Fruit fly (Drosophila melanogaster) whole organism, prepupa: Measurements from ENCODE around the gene Cad99C.

Experiments
- Blimp-1 ChIP-seq: fragments of 200-800 bp; sonication (Bioruptor generic); optimal IDR thresholded peaks from 3 replicates; lab custom pipeline; 2017; ENCODE audit warnings: missing biosample characterization, missing genetic modification characterization, mild to moderate bottlenecking, moderate library complexity, missing genetic modification reagents
- CG10631 ChIP-seq: fragments of 200-800 bp; sonication (Bioruptor generic); optimal IDR thresholded peaks from 2 replicates; lab custom pipeline; 2016; ENCODE audit warnings: missing biosample characterization, missing genetic modification characterization
- CG10669 ChIP-seq: fragments of 200-800 bp; sonication (Bioruptor generic); optimal IDR thresholded peaks from 3 replicates; lab custom pipeline; 2018; ENCODE audit warnings: missing biosample characterization, mild to moderate bottlenecking, missing genetic modification characterization, moderate library complexity
- CG11294 ChIP-seq: fragments of 200-800 bp; sonication (Bioruptor generic); IDR thresholded peaks from 2 replicates; pipeline ENCODE4 v1.3.6; 2022; ENCODE audit warnings: missing biosample characterization, missing genetic modification characterization
- CG11762 ChIP-seq: fragments of 200-800 bp; sonication (Bioruptor generic); optimal IDR thresholded peaks from 3 replicates; lab custom pipeline; 2016; ENCODE audit warnings: missing biosample characterization, missing genetic modification characterization; ENCODE audit not compliant: insufficient read depth
- CG15336 ChIP-seq: fragments of 200-800 bp; sonication (Bioruptor generic); IDR thresholded peaks from 2 replicates; pipeline ENCODE4 v1.3.6; 2022; ENCODE audit warnings: missing biosample characterization, missing genetic modification characterization
- CG1621 ChIP-seq: fragments of 200-800 bp; sonication (Bioruptor generic); optimal IDR thresholded peaks from 3 replicates; lab custom pipeline; 2018; ENCODE audit warnings: missing biosample characterization, mild to moderate bottlenecking, missing genetic modification characterization
- CG16779 ChIP-seq: fragments of 200-800 bp; sonication (Bioruptor generic); optimal IDR thresholded peaks from 3 replicates; lab custom pipeline; 2017; ENCODE audit warnings: missing biosample characterization, mild to moderate bottlenecking, missing genetic modification characterization
- CG31627 ChIP-seq: fragments of 200-800 bp; sonication (Bioruptor generic); optimal IDR thresholded peaks from 3 replicates; lab custom pipeline; 2016; ENCODE audit warnings: missing biosample characterization, missing genetic modification characterization
- CG32006 ChIP-seq: fragments of 200-800 bp; sonication (Bioruptor generic); optimal IDR thresholded peaks from 3 replicates; lab custom pipeline; 2017; ENCODE audit warnings: missing biosample characterization, mild to moderate bottlenecking, missing genetic modification characterization
- CG34406 ChIP-seq: fragments of 200-800 bp; sonication (Bioruptor generic); optimal IDR thresholded peaks from 3 replicates; lab custom pipeline; 2016; ENCODE audit warnings: missing biosample characterization, missing genetic modification characterization
- CG3919 ChIP-seq: fragments of 200-800 bp; sonication (Bioruptor generic); optimal IDR thresholded peaks from 3 replicates; lab custom pipeline; 2016; ENCODE audit warnings: missing biosample characterization, missing genetic modification characterization
- CG6163 ChIP-seq: fragments of 200-800 bp; sonication (Bioruptor generic); IDR thresholded peaks from 3 replicates; pipeline ENCODE4 v1.3.6; 2022; ENCODE audit warnings: missing biosample characterization, missing genetic modification characterization
- CG6276 ChIP-seq: fragments of 200-800 bp; sonication (Bioruptor generic); optimal IDR thresholded peaks from 2 replicates; lab custom pipeline; 2017; ENCODE audit warnings: missing biosample characterization, mild to moderate bottlenecking, missing genetic modification characterization
- CG6792 ChIP-seq: fragments of 200-800 bp; sonication (Bioruptor generic); optimal IDR thresholded peaks from 3 replicates; lab custom pipeline; 2016; ENCODE audit warnings: missing biosample characterization, missing genetic modification characterization
- CG6854 ChIP-seq: fragments of 200-800 bp; sonication (Bioruptor generic); optimal IDR thresholded peaks from 2 replicates; lab custom pipeline; 2017; ENCODE audit warnings: missing biosample characterization, mild to moderate bottlenecking, missing genetic modification characterization
- CG7368 ChIP-seq: fragments of 200-800 bp; sonication (Bioruptor generic); optimal IDR thresholded peaks from 3 replicates; lab custom pipeline; 2016; ENCODE audit warnings: missing biosample characterization, missing genetic modification characterization
- CG8119 ChIP-seq: fragments of 200-800 bp; sonication (Bioruptor generic); IDR thresholded peaks from 3 replicates; pipeline ENCODE4 v1.3.6; 2022; ENCODE audit warnings: missing biosample characterization, missing genetic modification characterization
- CG8319 ChIP-seq: fragments of 200-800 bp; sonication (Bioruptor generic); optimal IDR thresholded peaks from 3 replicates; lab custom pipeline; 2016; ENCODE audit warnings: missing biosample characterization, missing genetic modification characterization
- CG8632 ChIP-seq: fragments of 200-800 bp; sonication (Bioruptor generic); optimal IDR thresholded peaks from 3 replicates; lab custom pipeline; 2016; ENCODE audit warnings: missing biosample characterization, missing genetic modification characterization
- CG9139 ChIP-seq: fragments of 200-800 bp; sonication (Bioruptor generic); optimal IDR thresholded peaks from 3 replicates; lab custom pipeline; 2017; ENCODE audit warnings: missing biosample characterization, mild to moderate bottlenecking, missing genetic modification characterization
- Eip75B ChIP-seq: fragments of 200-800 bp; sonication (Bioruptor generic); optimal IDR thresholded peaks from 3 replicates; lab custom pipeline; 2016; ENCODE audit warnings: missing biosample characterization, missing genetic modification characterization
- Eip78C ChIP-seq: fragments of 200-800 bp; sonication (Bioruptor generic); peaks from one replicate; lab custom pipeline; 2016; ENCODE audit warnings: missing biosample characterization, missing genetic modification characterization
- Eip93F ChIP-seq: fragments of 200-800 bp; sonication (Bioruptor generic); optimal IDR thresholded peaks from 2 replicates; lab custom pipeline; 2016; ENCODE audit warnings: missing biosample characterization, mild to moderate bottlenecking, missing genetic modification characterization
- Ets21C ChIP-seq: fragments of 200-800 bp; sonication (Bioruptor generic); optimal IDR thresholded peaks from 3 replicates; lab custom pipeline; 2016; ENCODE audit warnings: missing biosample characterization, missing genetic modification characterization
- Ets96B ChIP-seq: fragments of 200-800 bp; optimal IDR thresholded peaks from 2 replicates; lab custom pipeline; 2019; ENCODE audit warnings: missing biosample characterization, mild to moderate bottlenecking, missing genetic modification characterization, moderate library complexity
- Gug ChIP-seq: fragments of 200-800 bp; sonication (Bioruptor generic); IDR thresholded peaks from 2 replicates; pipeline ENCODE4 v1.3.6; 2022; ENCODE audit warnings: missing biosample characterization, missing genetic modification characterization
- Hr38 ChIP-seq: sonication (Bioruptor generic); optimal IDR thresholded peaks from 2 replicates; lab custom pipeline; 2016; ENCODE audit warnings: missing biosample characterization, missing genetic modification characterization
- Hr39 ChIP-seq: fragments of 200-800 bp; sonication (Bioruptor generic); optimal IDR thresholded peaks from 2 replicates; lab custom pipeline; 2016; ENCODE audit warnings: missing biosample characterization, missing genetic modification characterization
- Lpt ChIP-seq: fragments of 200-800 bp; sonication (Bioruptor generic); optimal IDR thresholded peaks from 3 replicates; lab custom pipeline; 2016; ENCODE audit warnings: missing biosample characterization, missing genetic modification characterization
- Met ChIP-seq: fragments of 200-800 bp; sonication (Bioruptor generic); optimal IDR thresholded peaks from 3 replicates; lab custom pipeline; 2016; ENCODE audit warnings: missing biosample characterization, missing genetic modification characterization
- Smox ChIP-seq: fragments of 200-800 bp; sonication (Bioruptor generic); optimal IDR thresholded peaks from 3 replicates; lab custom pipeline; 2016; ENCODE audit warnings: missing biosample characterization, missing genetic modification characterization
- Sox14 ChIP-seq: fragments of 200-800 bp; sonication (Bioruptor generic); optimal IDR thresholded peaks from 3 replicates; lab custom pipeline; 2016; ENCODE audit warnings: missing biosample characterization, missing genetic modification characterization
- Sox15 ChIP-seq: fragments of 200-800 bp; sonication (Bioruptor generic); optimal IDR thresholded peaks from 3 replicates; lab custom pipeline; 2016; ENCODE audit warnings: missing biosample characterization, missing genetic modification characterization
- achi ChIP-seq: fragments of 200-800 bp; sonication (Bioruptor generic); optimal IDR thresholded peaks from 3 replicates; lab custom pipeline; 2016; ENCODE audit warnings: missing biosample characterization, missing genetic modification characterization
- acj6 ChIP-seq: fragments of 200-800 bp; sonication (Bioruptor generic); optimal IDR thresholded peaks from 3 replicates; lab custom pipeline; 2016; ENCODE audit warnings: missing biosample characterization, missing genetic modification characterization
- dsx ChIP-seq: fragments of 200-800 bp; optimal IDR thresholded peaks from 3 replicates; lab custom pipeline; 2019; ENCODE audit warnings: missing biosample characterization, mild to moderate bottlenecking, missing genetic modification characterization, moderate library complexity; ENCODE audit not compliant: poor library complexity, severe bottlenecking
- esn ChIP-seq: fragments of 200-800 bp; sonication (Bioruptor generic); optimal IDR thresholded peaks from 2 replicates; lab custom pipeline; 2016; ENCODE audit warnings: missing biosample characterization, mild to moderate bottlenecking, missing genetic modification characterization, moderate library complexity
- fd59A ChIP-seq: fragments of 200-800 bp; sonication (Bioruptor generic); optimal IDR thresholded peaks from 2 replicates; lab custom pipeline; 2017; ENCODE audit warnings: missing biosample characterization, mild to moderate bottlenecking, missing genetic modification characterization, missing genetic modification reagents
- fkh ChIP-seq: fragments of 200-800 bp; sonication (Bioruptor generic); optimal IDR thresholded peaks from 3 replicates; lab custom pipeline; 2017; ENCODE audit warnings: missing biosample characterization, mild to moderate bottlenecking, missing genetic modification characterization, moderate library complexity
- net ChIP-seq: fragments of 200-800 bp; sonication (Bioruptor generic); optimal IDR thresholded peaks from 3 replicates; lab custom pipeline; 2016; ENCODE audit warnings: missing biosample characterization, missing genetic modification characterization
- salr ChIP-seq, 2 experiments: fragments of 200-800 bp; sonication (Bioruptor generic); optimal IDR thresholded peaks; 3 replicates each; lab custom pipeline; 2016 to 2018; ENCODE audit warnings: missing biosample characterization in 2 of 2, missing genetic modification characterization in 2 of 2, mild to moderate bottlenecking in 1 of 2
- spab ChIP-seq: fragments of 200-800 bp; sonication (Bioruptor generic); optimal IDR thresholded peaks from 2 replicates; lab custom pipeline; 2017; ENCODE audit warnings: missing biosample characterization, mild to moderate bottlenecking, missing genetic modification characterization, missing genetic modification reagents
- ss ChIP-seq, 2 experiments: fragments of 200-800 bp; sonication (Bioruptor generic); optimal IDR thresholded peaks; 2 replicates in 1 of 2; 3 replicates in 1 of 2; lab custom pipeline; 2017 to 2018; ENCODE audit warnings: mild to moderate bottlenecking in 2 of 2, missing biosample characterization in 2 of 2, missing genetic modification characterization in 2 of 2, moderate library complexity in 1 of 2
- topi ChIP-seq: fragments of 200-800 bp; sonication (Bioruptor generic); optimal IDR thresholded peaks from 3 replicates; lab custom pipeline; 2016; ENCODE audit warnings: missing biosample characterization, missing genetic modification characterization
- vri ChIP-seq: fragments of 200-800 bp; sonication (Bioruptor generic); optimal IDR thresholded peaks from 3 replicates; lab custom pipeline; 2016; ENCODE audit warnings: missing biosample characterization, mild to moderate bottlenecking, missing genetic modification characterization

Gene Cad99C

dm6 chr3R:29868676-29869349 lies 27.4 kb downstream of the Cad99C start, which contains the start of gene Zip99C (continued):
- TF ChIP-seq salr (GFP tag; optimal IDR thresholded peaks at IDR 0.05; lab: Kevin White, UChicago) (no peak), Ets96B (tag; lab: Kevin White, UChicago) (no peak), CG10669 (GFP tag; lab: Kevin White, UChicago) (no peak), CG9139 (no peak), CG6854 (GFP tag; lab: Kevin White, UChicago) (no peak), CG31627 (GFP tag; lab: Kevin White, UChicago) (peak; percentile 31), CG8119 (GFP tag; lab: Robert Waterston, UW) (no peak), CG7368 (GFP tag; lab: Kevin White, UChicago) (no peak)

- TF ChIP-seq Eip78C (peak; percentile 46), Hr38 (GFP tag; lab: Kevin White, UChicago) (no peak)
Measured at dm6 chr3R:29869350-29869688, 27.9 kb downstream of the Cad99C start, which contains the start of gene CG34133. Gene CG34133, plus strand, starts transcription at chr3R:29869365.

- peak; percentile 71 for TF ChIP-seq Sox14 (GFP tag; lab: Kevin White, UChicago)
- TF ChIP-seq net (GFP tag; lab: Kevin White, UChicago), result peak; percentile 80
- peak; percentile 79 for TF ChIP-seq Met
- peak; percentile 79 for TF ChIP-seq CG11762 (GFP tag; lab: Kevin White, UChicago)
- TF ChIP-seq Blimp-1 (GFP tag; lab: Kevin White, UChicago), result peak; percentile 7
- peak; percentile 84 for TF ChIP-seq CG6276 (GFP tag; lab: Kevin White, UChicago)
- TF ChIP-seq CG1621 (tag; lab: Kevin White, UChicago), result peak; percentile 66
- no peak; the same call in 1 of the 2 replicates for TF ChIP-seq CG11294 (GFP tag; lab: Robert Waterston, UW)
- TF ChIP-seq Sox15 (GFP tag; lab: Kevin White, UChicago), result peak; percentile 57
- TF ChIP-seq CG15336 (GFP tag; lab: Robert Waterston, UW), result peak; percentile 84
- TF ChIP-seq Eip75B (GFP tag; lab: Kevin White, UChicago), result peak; percentile 75
- TF ChIP-seq CG6854 (GFP tag; lab: Kevin White, UChicago), result no peak
- peak; percentile 87 for TF ChIP-seq CG32006
- peak; percentile 56 for TF ChIP-seq CG16779
- peak; percentile 66 for TF ChIP-seq CG8632
- TF ChIP-seq CG6792 (GFP tag; lab: Kevin White, UChicago), result peak; percentile 71
- TF ChIP-seq vri (GFP tag; lab: Kevin White, UChicago), result peak; percentile 21
- TF ChIP-seq Ets96B (tag; lab: Kevin White, UChicago), result peak; percentile 72
- TF ChIP-seq CG6163 (GFP tag; lab: Robert Waterston, UW), result peak; percentile 73
- TF ChIP-seq Eip93F, result no peak
- TF ChIP-seq ss (GFP tag; optimal IDR thresholded peaks at IDR 0.05; lab: Kevin White, UChicago), result peak; percentile 24 to 76
- TF ChIP-seq achi, result peak; percentile 75
- TF ChIP-seq Lpt (GFP tag; lab: Kevin White, UChicago), result peak; percentile 59
- TF ChIP-seq salr (GFP tag; optimal IDR thresholded peaks at IDR 0.05; lab: Kevin White, UChicago), result peak; percentile 26 to 84
- peak; percentile 56 for TF ChIP-seq spab (GFP tag; lab: Kevin White, UChicago)
- TF ChIP-seq fd59A, result peak; percentile 65
- TF ChIP-seq Hr39 (GFP tag; lab: Kevin White, UChicago), result peak; percentile 68
- TF ChIP-seq dsx (GFP tag; lab: Kevin White, UChicago), result peak; percentile 21
- TF ChIP-seq fkh (GFP tag; lab: Kevin White, UChicago), result no peak
- peak; percentile 67 for TF ChIP-seq CG10669 (GFP tag; lab: Kevin White, UChicago)
- TF ChIP-seq CG7368 (GFP tag; lab: Kevin White, UChicago), result no peak
- TF ChIP-seq CG34406, result peak; percentile 72
- peak; percentile 96 for TF ChIP-seq Eip78C
- TF ChIP-seq esn (GFP tag; lab: Kevin White, UChicago), result peak; percentile 82
- peak; percentile 74 for TF ChIP-seq topi
- no peak for TF ChIP-seq Smox (GFP tag; lab: Kevin White, UChicago)
- TF ChIP-seq acj6 (GFP tag; lab: Kevin White, UChicago), result peak; percentile 79
- peak; percentile 73 for TF ChIP-seq CG3919
- TF ChIP-seq Ets21C (GFP tag; lab: Kevin White, UChicago), result peak; percentile 57
- TF ChIP-seq Gug (GFP tag; lab: Robert Waterston, UW), result 0 out of 2 replicates have a peak, but pooled peaks have one; percentile 34
- TF ChIP-seq CG10631, result peak; percentile 75
- TF ChIP-seq CG8319 (GFP tag; lab: Kevin White, UChicago), result peak; percentile 21
Measured at dm6 chr3R:29875830-29876229, 34.4 kb downstream of the Cad99C start.
